Fruit fly (Drosophila melanogaster) whole organism, embryonic: ENCODE results near the gene Rab40.
A peak's percentile ranks its signal among the peaks of the same experiment; 100 is the strongest.

Source experiments
- Abd-B ChIP-seq: fragments of 200-800 bp; sonication (Bioruptor generic); optimal IDR thresholded peaks from 2 replicates; lab custom pipeline; 2018; ENCODE audit warnings: missing biosample characterization, mild to moderate bottlenecking, missing genetic modification characterization, moderate library complexity
- CG1024 ChIP-seq: fragments of 200-800 bp; sonication (Bioruptor generic); IDR thresholded peaks from 2 replicates; pipeline ENCODE4 v1.3.6; 2022; ENCODE audit warnings: missing biosample characterization, missing genetic modification characterization
- CG12219 ChIP-seq: fragments of 200-800 bp; sonication (Bioruptor generic); optimal IDR thresholded peaks from 3 replicates; lab custom pipeline; 2018; ENCODE audit warnings: missing biosample characterization, mild to moderate bottlenecking, missing genetic modification characterization
- CG12391 ChIP-seq: fragments of 200-800 bp; sonication (Bioruptor generic); optimal IDR thresholded peaks from 3 replicates; lab custom pipeline; 2018; ENCODE audit warnings: missing biosample characterization, mild to moderate bottlenecking, missing genetic modification characterization, moderate library complexity
- CG14050 ChIP-seq: fragments of 200-800 bp; sonication (Bioruptor generic); IDR thresholded peaks from 3 replicates; pipeline ENCODE4 v1.3.6; 2022; ENCODE audit warnings: missing biosample characterization, missing genetic modification characterization
- CG14441 ChIP-seq: fragments of 200-800 bp; sonication (Bioruptor generic); IDR thresholded peaks from 2 replicates; pipeline ENCODE4 v1.3.6; 2022; ENCODE audit warnings: missing biosample characterization, missing genetic modification characterization
- CG15011 ChIP-seq: fragments of 200-800 bp; sonication (Bioruptor generic); optimal IDR thresholded peaks from 3 replicates; lab custom pipeline; 2018; ENCODE audit warnings: missing biosample characterization, mild to moderate bottlenecking, missing genetic modification characterization
- CG15601 ChIP-seq: fragments of 200-800 bp; sonication (Bioruptor generic); optimal IDR thresholded peaks from 3 replicates; lab custom pipeline; 2019; ENCODE audit warnings: missing biosample characterization, mild to moderate bottlenecking, missing genetic modification characterization, moderate library complexity
- CG17328 ChIP-seq: fragments of 200-800 bp; sonication (Bioruptor generic); IDR thresholded peaks from 2 replicates; pipeline ENCODE4 v1.3.6; 2022; ENCODE audit warnings: missing biosample characterization, missing genetic modification characterization
- CG17359 ChIP-seq: fragments of 200-800 bp; sonication (Bioruptor generic); optimal IDR thresholded peaks from 3 replicates; lab custom pipeline; 2018; ENCODE audit warnings: missing biosample characterization, mild to moderate bottlenecking, missing genetic modification characterization, moderate library complexity
- CG17361 ChIP-seq: fragments of 200-800 bp; sonication (Bioruptor generic); IDR thresholded peaks from 3 replicates; pipeline ENCODE4 v1.3.6; 2022; ENCODE audit warnings: missing biosample characterization, missing genetic modification characterization
- CG2889 ChIP-seq: fragments of 200-800 bp; sonication (Bioruptor generic); IDR thresholded peaks from 3 replicates; pipeline ENCODE4 v1.3.6; 2022; ENCODE audit warnings: missing biosample characterization, missing genetic modification characterization
- CG31388 ChIP-seq: fragments of 200-800 bp; sonication (Bioruptor generic); optimal IDR thresholded peaks from 2 replicates; lab custom pipeline; 2016; ENCODE audit warnings: missing biosample characterization, missing genetic modification characterization
- CG33213 ChIP-seq: fragments of 200-800 bp; sonication (Bioruptor generic); optimal IDR thresholded peaks from 3 replicates; lab custom pipeline; 2016; ENCODE audit warnings: missing biosample characterization, missing genetic modification characterization
- CG34224 ChIP-seq: fragments of 200-800 bp; sonication (Bioruptor generic); IDR thresholded peaks from 3 replicates; pipeline ENCODE4 v1.3.6; 2022; ENCODE audit warnings: missing biosample characterization, missing genetic modification characterization; ENCODE audit not compliant: partially characterized antibody
- CG4360 ChIP-seq: fragments of 200-800 bp; sonication (Bioruptor generic); IDR thresholded peaks from 2 replicates; pipeline ENCODE4 v1.3.6; 2022; ENCODE audit warnings: missing biosample characterization, missing genetic modification characterization
- CG4730 ChIP-seq: fragments of 200-800 bp; sonication (Bioruptor generic); IDR thresholded peaks from 2 replicates; pipeline ENCODE4 v1.3.6; 2022; ENCODE audit warnings: missing biosample characterization, missing genetic modification characterization
- CG6689 ChIP-seq: fragments of 200-800 bp; sonication (Bioruptor generic); IDR thresholded peaks from 2 replicates; pipeline ENCODE4 v1.3.6; 2022; ENCODE audit warnings: missing biosample characterization, missing genetic modification characterization
- CG7928 ChIP-seq: fragments of 200-800 bp; sonication (Bioruptor generic); optimal IDR thresholded peaks from 2 replicates; lab custom pipeline; 2017; ENCODE audit warnings: missing biosample characterization, mild to moderate bottlenecking, missing genetic modification characterization
- D19B ChIP-seq: fragments of 200-800 bp; sonication (Bioruptor generic); optimal IDR thresholded peaks from 2 replicates; lab custom pipeline; 2017; ENCODE audit warnings: missing biosample characterization, mild to moderate bottlenecking, missing genetic modification characterization
- Eip74EF ChIP-seq, 2 experiments: fragments of 200-800 bp in 1 of 2; fragments of >200 bp in 1 of 2; sonication (Bioruptor generic) in 1 of 2; optimal IDR thresholded peaks; 2 replicates each; lab custom pipeline; 2017 to 2019; ENCODE audit warnings: missing biosample characterization in 2 of 2, missing genetic modification characterization in 2 of 2, mild to moderate bottlenecking in 1 of 2, moderate library complexity in 1 of 2
- Ets97D ChIP-seq: fragments of 200-800 bp; sonication (Bioruptor generic); optimal IDR thresholded peaks from 3 replicates; lab custom pipeline; 2016; ENCODE audit warnings: missing biosample characterization, missing genetic modification characterization
- Mrtf ChIP-seq: fragments of 200-800 bp; sonication (Bioruptor generic); IDR thresholded peaks from 3 replicates; pipeline ENCODE4 v1.3.6; 2022; ENCODE audit warnings: missing biosample characterization, missing genetic modification characterization
- NC2β ChIP-seq: fragments of 200-800 bp; sonication (Bioruptor generic); optimal IDR thresholded peaks from 2 replicates; lab custom pipeline; 2016; ENCODE audit warnings: missing biosample characterization, missing genetic modification characterization
- NFAT ChIP-seq: fragments of 200-800 bp; sonication (Bioruptor generic); IDR thresholded peaks from 2 replicates; pipeline ENCODE4 v1.3.6; 2022; ENCODE audit warnings: missing biosample characterization, missing genetic modification characterization
- Nf-YB ChIP-seq: fragments of 200-800 bp; sonication (Bioruptor generic); optimal IDR thresholded peaks from 3 replicates; lab custom pipeline; 2019; ENCODE audit warnings: missing biosample characterization, mild to moderate bottlenecking, missing genetic modification characterization, moderate library complexity
- PHDP ChIP-seq: fragments of 200-800 bp; sonication (Bioruptor generic); optimal IDR thresholded peaks from 3 replicates; lab custom pipeline; 2018; ENCODE audit warnings: missing biosample characterization, mild to moderate bottlenecking, missing genetic modification characterization, moderate library complexity
- Poxn ChIP-seq: fragments of 200-800 bp; sonication (Bioruptor generic); IDR thresholded peaks from 2 replicates; pipeline ENCODE4 v1.3.6; 2022; ENCODE audit warnings: missing biosample characterization, missing genetic modification characterization
- Ravus ChIP-seq: fragments of 200-800 bp; sonication (Bioruptor generic); IDR thresholded peaks from 2 replicates; pipeline ENCODE4 v1.3.6; 2022; ENCODE audit warnings: missing biosample characterization, missing genetic modification characterization
- Rfx ChIP-seq: fragments of 200-800 bp; sonication (Bioruptor generic); IDR thresholded peaks from 2 replicates; pipeline ENCODE4 v1.3.6; 2022; ENCODE audit warnings: missing biosample characterization, missing genetic modification characterization
- abd-A ChIP-seq: fragments of 200-800 bp; sonication (Bioruptor generic); optimal IDR thresholded peaks from 3 replicates; lab custom pipeline; 2019; ENCODE audit warnings: missing biosample characterization, mild to moderate bottlenecking, missing genetic modification characterization, moderate library complexity
- az2 ChIP-seq: fragments of 200-800 bp; sonication (Bioruptor generic); optimal IDR thresholded peaks from 3 replicates; lab custom pipeline; 2016; ENCODE audit warnings: missing biosample characterization, missing genetic modification characterization
- bsh ChIP-seq, 2 experiments: fragments of 200-800 bp; sonication (Bioruptor generic); optimal IDR thresholded peaks; 2 replicates each; lab custom pipeline; 2017 to 2018; ENCODE audit warnings: mild to moderate bottlenecking in 2 of 2, missing biosample characterization in 2 of 2, missing genetic modification characterization in 2 of 2, moderate library complexity in 1 of 2
- da ChIP-seq: fragments of 200-800 bp; sonication (Bioruptor generic); optimal IDR thresholded peaks from 2 replicates; lab custom pipeline; 2016; ENCODE audit warnings: missing biosample characterization, missing genetic modification characterization
- danr ChIP-seq: fragments of 200-800 bp; sonication (Bioruptor generic); IDR thresholded peaks from 2 replicates; pipeline ENCODE4 v1.3.6; 2022; ENCODE audit warnings: missing biosample characterization, missing genetic modification characterization
- emc ChIP-seq: fragments of 200-800 bp; sonication (Bioruptor generic); optimal IDR thresholded peaks from 2 replicates; lab custom pipeline; 2016; ENCODE audit warnings: missing biosample characterization, missing genetic modification characterization
- exex ChIP-seq: fragments of 200-800 bp; sonication (Bioruptor generic); optimal IDR thresholded peaks from 4 replicates; lab custom pipeline; 2018; ENCODE audit warnings: missing biosample characterization, mild to moderate bottlenecking, missing genetic modification characterization, moderate library complexity
- gcm ChIP-seq: fragments of 200-800 bp; sonication (Bioruptor generic); optimal IDR thresholded peaks from 2 replicates; lab custom pipeline; 2019; ENCODE audit warnings: missing biosample characterization, mild to moderate bottlenecking, missing genetic modification characterization, moderate library complexity
- gcm2 ChIP-seq: fragments of 200-800 bp; sonication (Bioruptor generic); optimal IDR thresholded peaks from 2 replicates; lab custom pipeline; 2016; ENCODE audit warnings: missing biosample characterization, missing genetic modification characterization
- hb ChIP-seq: fragments of 200-800 bp; sonication (Bioruptor generic); IDR thresholded peaks from 3 replicates; pipeline ENCODE4 v1.3.6; 2022; ENCODE audit warnings: missing biosample characterization, missing genetic modification characterization; ENCODE audit not compliant: partially characterized antibody
- jigr1 ChIP-seq: fragments of 200-800 bp; sonication (Bioruptor generic); IDR thresholded peaks from 3 replicates; pipeline ENCODE4 v1.3.6; 2022; ENCODE audit warnings: missing biosample characterization, missing genetic modification characterization
- kni ChIP-seq: fragments of 200-800 bp; sonication (Bioruptor generic); optimal IDR thresholded peaks from 3 replicates; lab custom pipeline; 2017; ENCODE audit warnings: mild to moderate bottlenecking, missing biosample characterization, missing genetic modification reagents, missing genetic modification characterization
- lab ChIP-seq: fragments of 200-800 bp; sonication (Bioruptor generic); optimal IDR thresholded peaks from 3 replicates; lab custom pipeline; 2017; ENCODE audit warnings: missing biosample characterization, missing genetic modification characterization, mild to moderate bottlenecking, moderate library complexity, missing genetic modification reagents
- lov ChIP-seq, 2 experiments: fragments of 200-800 bp in 1 of 2; fragments of >200 bp in 1 of 2; sonication (Bioruptor generic) in 1 of 2; IDR thresholded peaks in 1 of 2; optimal IDR thresholded peaks in 1 of 2; 2 replicates in 1 of 2; 3 replicates in 1 of 2; pipeline versions ENCODE4 v1.3.6 to Lab custom; 2017 to 2022; ENCODE audit warnings: missing biosample characterization in 1 of 2, missing genetic modification characterization in 1 of 2
- pfk ChIP-seq: fragments of 200-800 bp; sonication (Bioruptor generic); optimal IDR thresholded peaks from 2 replicates; lab custom pipeline; 2018; ENCODE audit warnings: missing biosample characterization, mild to moderate bottlenecking, missing genetic modification characterization, moderate library complexity
- sd ChIP-seq: fragments of 200-800 bp; sonication (Bioruptor generic); optimal IDR thresholded peaks from 3 replicates; lab custom pipeline; 2018; ENCODE audit warnings: missing biosample characterization, mild to moderate bottlenecking, missing genetic modification characterization, moderate library complexity
- sob ChIP-seq: fragments of 200-800 bp; sonication (Bioruptor generic); IDR thresholded peaks from 2 replicates; pipeline ENCODE4 v1.3.6; 2022; ENCODE audit warnings: missing biosample characterization, missing genetic modification characterization
- tll ChIP-seq, 2 experiments: fragments of 200-800 bp in 1 of 2; fragments of >200 bp in 1 of 2; sonication (Bioruptor generic) in 1 of 2; optimal IDR thresholded peaks; 2 replicates each; lab custom pipeline; 2017 to 2019; ENCODE audit warnings: missing biosample characterization in 2 of 2, missing genetic modification characterization in 2 of 2, mild to moderate bottlenecking in 1 of 2, moderate library complexity in 1 of 2
- trem ChIP-seq: fragments of 200-800 bp; optimal IDR thresholded peaks from 3 replicates; lab custom pipeline; 2019; ENCODE audit warnings: missing biosample characterization, mild to moderate bottlenecking, missing genetic modification characterization, moderate library complexity
- trh ChIP-seq: fragments of 200-800 bp; sonication (Bioruptor generic); optimal IDR thresholded peaks from 2 replicates; lab custom pipeline; 2016; ENCODE audit warnings: missing biosample characterization, missing genetic modification characterization

The Rab40 gene

dm6 chrX:12496930-12497329, 34.0 kb upstream of the Rab40 start, which contains the start of gene mdu (continued):
- TF ChIP-seq CG17359 (no peak), sob (GFP tag; lab: Robert Waterston, UW) (no peak), kni (no peak), trem (tag; lab: Kevin White, UChicago) (no peak), pfk (no peak), az2 (GFP tag; lab: Kevin White, UChicago) (peak; percentile 23), PHDP (no peak), CG6689 (GFP tag; lab: Robert Waterston, UW) (0 out of 2 replicates have a peak, but pooled peaks have one; percentile 21), CG2889 (no peak), sd (peak; percentile 83), CG12219 (GFP tag; lab: Kevin White, UChicago) (no peak), CG17328 (GFP tag; lab: Robert Waterston, UW) (no peak), bsh (GFP tag; optimal IDR thresholded peaks at IDR 0.05; lab: Kevin White, UChicago) (no peak), CG7928 (GFP tag; lab: Kevin White, UChicago) (peak; percentile 84), Mrtf (GFP tag; lab: Robert Waterston, UW) (no peak), Nf-YB (GFP tag; lab: Kevin White, UChicago) (no peak), CG17361 (GFP tag; lab: Robert Waterston, UW) (peak; percentile 71), trh (no peak), CG15011 (GFP tag; lab: Kevin White, UChicago) (no peak), Poxn (no peak), gcm (no peak), exex (tag; lab: Kevin White, UChicago) (no peak), CG31388 (no peak), Abd-B (peak; percentile 40), Rfx (GFP tag; lab: Robert Waterston, UW) (peak; percentile 57; the same call in 1 of the 2 replicates), CG1024 (GFP tag; lab: Robert Waterston, UW) (0 out of 2 replicates have a peak, but pooled peaks have one; percentile 31), CG34224 (no peak), D19B (GFP tag; lab: Kevin White, UChicago) (no peak), danr (GFP tag; lab: Robert Waterston, UW) (no peak), CG12391 (tag; lab: Kevin White, UChicago) (peak; percentile 49), Ravus (GFP tag; lab: Robert Waterston, UW) (no peak), Ets97D (GFP tag; lab: Kevin White, UChicago) (peak; percentile 13), tll (GFP tag; optimal IDR thresholded peaks at IDR 0.05; lab: Kevin White, UChicago) (no peak), NC2β (GFP tag; lab: Kevin White, UChicago) (no peak), lab (GFP tag; lab: Kevin White, UChicago) (no peak), CG4360 (GFP tag; lab: Robert Waterston, UW) (no peak), Eip74EF (GFP tag; optimal IDR thresholded peaks at IDR 0.05; lab: Kevin White, UChicago) (no peak), CG14441 (GFP tag; lab: Robert Waterston, UW) (no peak), CG4730 (no peak), lov (optimal IDR thresholded peaks at IDR 0.05; lab: Kevin White, UChicago) (no peak), lov (GFP tag; IDR thresholded peaks at IDR 0.05; lab: Robert Waterston, UW) (no peak), da (no peak), emc (GFP tag; lab: Kevin White, UChicago) (no peak), gcm2 (GFP tag; lab: Kevin White, UChicago) (no peak), CG14050 (GFP tag; lab: Robert Waterston, UW) (no peak), CG33213 (GFP tag; lab: Kevin White, UChicago) (no peak), jigr1 (GFP tag; lab: Robert Waterston, UW) (no peak), hb (GFP tag; lab: Robert Waterston, UW) (0 out of 3 replicates have a peak, but pooled peaks have one; percentile 65), abd-A (no peak), CG15601 (tag; lab: Kevin White, UChicago) (no peak), NFAT (GFP tag; lab: Robert Waterston, UW) (no peak)
